Fruit fly (Drosophila melanogaster) whole organism, embryonic: ENCODE data around the gene klu.

Source experiments
- Antp ChIP-seq: fragments of 200-800 bp; sonication (Bioruptor generic); optimal IDR thresholded peaks from 3 replicates; lab custom pipeline; 2016; ENCODE audit warnings: missing biosample characterization, missing genetic modification characterization
- Asciz ChIP-seq: fragments of 200-800 bp; sonication (Bioruptor generic); optimal IDR thresholded peaks from 2 replicates; lab custom pipeline; 2017; ENCODE audit warnings: missing biosample characterization, mild to moderate bottlenecking, missing genetic modification characterization, missing genetic modification reagents
- Atf-2 ChIP-seq: fragments of 200-800 bp; sonication (Bioruptor generic); optimal IDR thresholded peaks from 2 replicates; lab custom pipeline; 2016; ENCODE audit warnings: missing biosample characterization, missing genetic modification characterization
- Atf3 ChIP-seq: fragments of 200-800 bp; sonication (Bioruptor generic); optimal IDR thresholded peaks from 3 replicates; lab custom pipeline; 2016; ENCODE audit warnings: missing biosample characterization, missing genetic modification characterization
- Atf6 ChIP-seq: fragments of 200-800 bp; sonication (Bioruptor generic); IDR thresholded peaks from 2 replicates; pipeline ENCODE4 v1.3.6; 2022; ENCODE audit warnings: missing biosample characterization, missing genetic modification characterization
- B-H2 ChIP-seq: fragments of 200-800 bp; sonication (Bioruptor generic); optimal IDR thresholded peaks from 2 replicates; lab custom pipeline; 2018; ENCODE audit warnings: missing biosample characterization, mild to moderate bottlenecking, missing genetic modification characterization
- CG11247 ChIP-seq: fragments of 200-800 bp; sonication (Bioruptor generic); IDR thresholded peaks from 2 replicates; pipeline ENCODE4 v1.3.6; 2022; ENCODE audit warnings: missing biosample characterization, missing genetic modification characterization
- CG14050 ChIP-seq: fragments of 200-800 bp; sonication (Bioruptor generic); IDR thresholded peaks from 3 replicates; pipeline ENCODE4 v1.3.6; 2022; ENCODE audit warnings: missing biosample characterization, missing genetic modification characterization
- CG14667 ChIP-seq: fragments of 200-800 bp; sonication (Bioruptor generic); IDR thresholded peaks from 2 replicates; pipeline ENCODE4 v1.3.6; 2022; ENCODE audit warnings: missing biosample characterization, missing genetic modification characterization
- CG14710 ChIP-seq: fragments of 200-800 bp; sonication (Bioruptor generic); optimal IDR thresholded peaks from 3 replicates; lab custom pipeline; 2019; ENCODE audit warnings: missing biosample characterization, mild to moderate bottlenecking, missing genetic modification characterization, moderate library complexity
- CG15073 ChIP-seq: fragments of 200-800 bp; sonication (Bioruptor generic); optimal IDR thresholded peaks from 2 replicates; lab custom pipeline; 2016; ENCODE audit warnings: missing biosample characterization, missing genetic modification characterization
- CG17359 ChIP-seq: fragments of 200-800 bp; sonication (Bioruptor generic); optimal IDR thresholded peaks from 3 replicates; lab custom pipeline; 2018; ENCODE audit warnings: missing biosample characterization, mild to moderate bottlenecking, missing genetic modification characterization, moderate library complexity
- CG3281 ChIP-seq: fragments of 200-800 bp; sonication (Bioruptor generic); optimal IDR thresholded peaks from 3 replicates; lab custom pipeline; 2017; ENCODE audit warnings: missing biosample characterization, mild to moderate bottlenecking, missing genetic modification characterization
- CG3847 ChIP-seq: fragments of 200-800 bp; sonication (Bioruptor generic); IDR thresholded peaks from 2 replicates; pipeline ENCODE4 v1.3.6; 2022; ENCODE audit warnings: missing biosample characterization, missing genetic modification characterization
- CG3995 ChIP-seq: fragments of 200-800 bp; sonication (Bioruptor generic); optimal IDR thresholded peaks from 3 replicates; lab custom pipeline; 2016; ENCODE audit warnings: missing biosample characterization, missing genetic modification characterization
- CG4730 ChIP-seq: fragments of 200-800 bp; sonication (Bioruptor generic); IDR thresholded peaks from 2 replicates; pipeline ENCODE4 v1.3.6; 2022; ENCODE audit warnings: missing biosample characterization, missing genetic modification characterization
- CG7357 ChIP-seq: fragments of 200-800 bp; sonication (Bioruptor generic); IDR thresholded peaks from 3 replicates; pipeline ENCODE4 v1.3.6; 2022; ENCODE audit warnings: missing biosample characterization, missing genetic modification characterization
- CG8290 ChIP-seq, 3 experiments: fragments of 200-800 bp; sonication (Bioruptor generic); optimal IDR thresholded peaks; 2 replicates each; lab custom pipeline; 2016 to 2019; ENCODE audit warnings: missing biosample characterization in 3 of 3, missing genetic modification characterization in 3 of 3, mild to moderate bottlenecking in 2 of 3, moderate library complexity in 1 of 3
- CG9727 ChIP-seq: fragments of 200-800 bp; sonication (Bioruptor generic); optimal IDR thresholded peaks from 3 replicates; lab custom pipeline; 2017; ENCODE audit warnings: missing biosample characterization, mild to moderate bottlenecking, missing genetic modification characterization
- Dip3 ChIP-seq: fragments of 200-800 bp; sonication (Bioruptor generic); optimal IDR thresholded peaks from 3 replicates; lab custom pipeline; 2016; ENCODE audit warnings: missing biosample characterization, missing genetic modification characterization
- Eip74EF ChIP-seq, 2 experiments: fragments of 200-800 bp in 1 of 2; fragments of >200 bp in 1 of 2; sonication (Bioruptor generic) in 1 of 2; optimal IDR thresholded peaks; 2 replicates each; lab custom pipeline; 2017 to 2019; ENCODE audit warnings: missing biosample characterization in 2 of 2, missing genetic modification characterization in 2 of 2, mild to moderate bottlenecking in 1 of 2, moderate library complexity in 1 of 2
- Gsc ChIP-seq: fragments of 200-800 bp; sonication (Bioruptor generic); IDR thresholded peaks from 2 replicates; pipeline ENCODE4 v1.3.6; 2022; ENCODE audit warnings: missing biosample characterization, missing genetic modification characterization
- H2.0 ChIP-seq: fragments of 200-800 bp; sonication (Bioruptor generic); IDR thresholded peaks from 2 replicates; pipeline ENCODE4 v1.3.6; 2022; ENCODE audit warnings: missing biosample characterization, missing genetic modification characterization
- Hmr ChIP-seq: fragments of 200-800 bp; sonication (Bioruptor generic); optimal IDR thresholded peaks from 3 replicates; lab custom pipeline; 2017; ENCODE audit warnings: mild to moderate bottlenecking, missing biosample characterization, missing genetic modification reagents, missing genetic modification characterization
- Hr78 ChIP-seq, 2 experiments: fragments of 200-800 bp in 1 of 2; fragments of >200 bp in 1 of 2; sonication (Bioruptor generic) in 1 of 2; optimal IDR thresholded peaks; 2 replicates each; lab custom pipeline; 2017 to 2019; ENCODE audit warnings: missing biosample characterization in 2 of 2, missing genetic modification characterization in 2 of 2, mild to moderate bottlenecking in 1 of 2, moderate library complexity in 1 of 2
- Med ChIP-seq: fragments of 200-800 bp; sonication (Bioruptor generic); peaks from one replicate; lab custom pipeline; 2016; ENCODE audit warnings: missing biosample characterization, missing genetic modification characterization, mild to moderate bottlenecking, inconsistent platforms, moderate library complexity
- NK7.1 ChIP-seq: fragments of 200-800 bp; sonication (Bioruptor generic); optimal IDR thresholded peaks from 3 replicates; lab custom pipeline; 2016; ENCODE audit warnings: missing biosample characterization, missing genetic modification characterization
- Optix ChIP-seq: fragments of 200-800 bp; sonication (Bioruptor generic); IDR thresholded peaks from 3 replicates; pipeline ENCODE4 v1.3.6; 2022; ENCODE audit warnings: missing biosample characterization, missing genetic modification characterization
- Pdp1 ChIP-seq, 2 experiments: fragments of 200-800 bp; sonication (Bioruptor generic); optimal IDR thresholded peaks; 3 replicates each; lab custom pipeline; 2016; ENCODE audit warnings: missing biosample characterization in 2 of 2, missing genetic modification characterization in 2 of 2, mild to moderate bottlenecking in 1 of 2, moderate library complexity in 1 of 2
- Rx ChIP-seq: fragments of 200-800 bp; sonication (Bioruptor generic); IDR thresholded peaks from 2 replicates; pipeline ENCODE4 v1.3.6; 2022; ENCODE audit warnings: missing biosample characterization, missing genetic modification characterization
- Six4 ChIP-seq: fragments of 200-800 bp; sonication (Bioruptor generic); optimal IDR thresholded peaks from 2 replicates; lab custom pipeline; 2016; ENCODE audit warnings: missing biosample characterization, missing genetic modification characterization
- YL-1 ChIP-seq: fragments of 200-800 bp; sonication (Bioruptor generic); optimal IDR thresholded peaks from 3 replicates; lab custom pipeline; 2017; ENCODE audit warnings: missing biosample characterization, mild to moderate bottlenecking, missing genetic modification characterization
- amos ChIP-seq: fragments of 200-800 bp; sonication (Bioruptor generic); IDR thresholded peaks from 2 replicates; pipeline ENCODE4 v1.3.6; 2022; ENCODE audit warnings: missing biosample characterization, missing genetic modification characterization; ENCODE audit not compliant: partially characterized antibody
- br ChIP-seq: fragments of >200 bp; optimal IDR thresholded peaks from 2 replicates; lab custom pipeline; 2017
- chn ChIP-seq: fragments of 200-800 bp; sonication (Bioruptor generic); optimal IDR thresholded peaks from 2 replicates; lab custom pipeline; 2016; ENCODE audit warnings: missing biosample characterization, missing genetic modification characterization
- dan ChIP-seq: fragments of 200-800 bp; sonication (Bioruptor generic); IDR thresholded peaks from 2 replicates; pipeline ENCODE4 v1.3.6; 2022; ENCODE audit warnings: missing biosample characterization, missing genetic modification characterization
- fd3F ChIP-seq: fragments of 200-800 bp; sonication (Bioruptor generic); optimal IDR thresholded peaks from 2 replicates; lab custom pipeline; 2018; ENCODE audit warnings: missing biosample characterization, mild to moderate bottlenecking, missing genetic modification characterization, moderate library complexity
- gem ChIP-seq: fragments of 200-800 bp; sonication (Bioruptor generic); optimal IDR thresholded peaks from 2 replicates; lab custom pipeline; 2019; ENCODE audit warnings: missing biosample characterization, mild to moderate bottlenecking, missing genetic modification characterization, moderate library complexity
- grn ChIP-seq: fragments of 200-800 bp; sonication (Bioruptor generic); optimal IDR thresholded peaks from 3 replicates; lab custom pipeline; 2017; ENCODE audit warnings: missing biosample characterization, missing genetic modification characterization
- her ChIP-seq: fragments of 200-800 bp; sonication (Bioruptor generic); optimal IDR thresholded peaks from 2 replicates; lab custom pipeline; 2016; ENCODE audit warnings: missing biosample characterization, missing genetic modification characterization
- knrl ChIP-seq: fragments of 200-800 bp; sonication (Bioruptor generic); IDR thresholded peaks from 3 replicates; pipeline ENCODE4 v1.3.6; 2022; ENCODE audit warnings: missing biosample characterization, missing genetic modification characterization; ENCODE audit not compliant: partially characterized antibody
- lab ChIP-seq: fragments of 200-800 bp; sonication (Bioruptor generic); optimal IDR thresholded peaks from 3 replicates; lab custom pipeline; 2017; ENCODE audit warnings: missing biosample characterization, missing genetic modification characterization, mild to moderate bottlenecking, moderate library complexity, missing genetic modification reagents
- mld ChIP-seq: fragments of 200-800 bp; sonication (Bioruptor generic); IDR thresholded peaks from 3 replicates; pipeline ENCODE4 v1.3.6; 2022; ENCODE audit warnings: missing biosample characterization, missing genetic modification characterization; ENCODE audit not compliant: partially characterized antibody
- nerfin-2 ChIP-seq: fragments of 200-800 bp; sonication (Bioruptor generic); IDR thresholded peaks from 2 replicates; pipeline ENCODE4 v1.3.6; 2022; ENCODE audit warnings: missing biosample characterization, missing genetic modification characterization; ENCODE audit not compliant: partially characterized antibody
- otp ChIP-seq: fragments of 200-800 bp; sonication (Bioruptor generic); IDR thresholded peaks from 3 replicates; pipeline ENCODE4, ENCODE4 v1.3.6; 2022; ENCODE audit warnings: missing biosample characterization, missing genetic modification characterization
- pfk ChIP-seq: fragments of 200-800 bp; sonication (Bioruptor generic); optimal IDR thresholded peaks from 2 replicates; lab custom pipeline; 2018; ENCODE audit warnings: missing biosample characterization, mild to moderate bottlenecking, missing genetic modification characterization, moderate library complexity
- ranshi ChIP-seq: fragments of 200-800 bp; sonication (Bioruptor generic); IDR thresholded peaks from 2 replicates; pipeline ENCODE4 v1.3.6; 2022; ENCODE audit warnings: missing biosample characterization, missing genetic modification characterization
- row ChIP-seq: fragments of 200-800 bp; sonication (Bioruptor generic); IDR thresholded peaks from 3 replicates; pipeline ENCODE4 v1.3.6; 2022; ENCODE audit warnings: missing biosample characterization, missing genetic modification characterization
- tin ChIP-seq: fragments of 200-800 bp; sonication (Bioruptor generic); optimal IDR thresholded peaks from 3 replicates; lab custom pipeline; 2016; ENCODE audit warnings: missing biosample characterization, missing genetic modification characterization
- vnd ChIP-seq: fragments of 200-800 bp; sonication (Bioruptor generic); IDR thresholded peaks from 3 replicates; pipeline ENCODE4 v1.3.6; 2022; ENCODE audit warnings: missing biosample characterization, missing genetic modification characterization; ENCODE audit not compliant: partially characterized antibody

Gene klu

DNA sequence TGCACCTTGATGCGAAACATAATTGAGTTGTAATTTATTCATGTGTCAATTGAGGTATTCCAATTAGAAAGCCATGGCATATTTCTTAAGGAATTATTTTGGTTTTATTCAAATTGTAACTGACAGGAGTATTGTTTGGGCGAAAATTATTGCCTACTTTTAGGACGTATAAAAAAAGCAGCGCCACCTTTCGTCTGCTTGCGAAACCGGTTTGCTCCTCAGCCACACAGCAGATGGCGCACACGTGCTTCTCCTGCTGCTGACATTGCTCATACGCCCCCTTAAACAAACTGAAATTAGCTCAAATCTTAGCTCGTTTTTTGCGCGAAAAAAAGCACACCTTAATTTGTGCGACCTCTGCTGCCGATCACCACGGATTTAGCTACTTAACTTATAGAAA lies 38.9 kb upstream of the klu start (continued):
- TF ChIP-seq Atf-2 (GFP tag; lab: Kevin White, UChicago) = peak; percentile 79
- peak; percentile 66 for TF ChIP-seq lab (GFP tag; lab: Kevin White, UChicago)
- peak; percentile 72 for TF ChIP-seq CG14667
- no peak for TF ChIP-seq Hr78 (GFP tag; optimal IDR thresholded peaks at IDR 0.05; lab: Kevin White, UChicago)
- peak; percentile 67 for TF ChIP-seq Atf6 (GFP tag; lab: Robert Waterston, UW)
- TF ChIP-seq Antp (GFP tag; lab: Kevin White, UChicago) = peak; percentile 81
- TF ChIP-seq Rx (GFP tag; lab: Robert Waterston, UW) = peak; percentile 71
- peak; percentile 48 for TF ChIP-seq CG8290 (GFP tag; optimal IDR thresholded peaks at IDR 0.05; lab: Kevin White, UChicago)
- peak; percentile 28 to 92 for TF ChIP-seq CG8290 (tag; optimal IDR thresholded peaks at IDR 0.05; lab: Kevin White, UChicago)
- no peak for TF ChIP-seq Dip3 (GFP tag; lab: Kevin White, UChicago)
- TF ChIP-seq CG3995 (GFP tag; lab: Kevin White, UChicago) = no peak
- peak; percentile 98 for TF ChIP-seq Med (GFP tag; lab: Kevin White, UChicago)
- no peak for TF ChIP-seq br (lab: Kevin White, UChicago)
- TF ChIP-seq tin (GFP tag; lab: Kevin White, UChicago) = peak; percentile 83
- peak; percentile 73 for TF ChIP-seq Atf3 (GFP tag; lab: Kevin White, UChicago)
- peak; percentile 90 for TF ChIP-seq CG11247 (GFP tag; lab: Robert Waterston, UW)
- peak; percentile 53 for TF ChIP-seq NK7.1 (GFP tag; lab: Kevin White, UChicago)
- TF ChIP-seq Eip74EF (GFP tag; optimal IDR thresholded peaks at IDR 0.05; lab: Kevin White, UChicago) = no peak
- TF ChIP-seq mld (GFP tag; lab: Robert Waterston, UW) = no peak
- TF ChIP-seq CG15073 (GFP tag; lab: Kevin White, UChicago) = no peak
- peak; percentile 71 to 80 for TF ChIP-seq Pdp1 (GFP tag; optimal IDR thresholded peaks at IDR 0.05; lab: Kevin White, UChicago)
- peak; percentile 54 for TF ChIP-seq Six4 (GFP tag; lab: Kevin White, UChicago)
- TF ChIP-seq Hmr = peak; percentile 75
- peak; percentile 62 for TF ChIP-seq gem
- TF ChIP-seq CG14050 (GFP tag; lab: Robert Waterston, UW) = peak; percentile 49; the same call in 2 of the 3 replicates
- peak; percentile 12 for TF ChIP-seq YL-1 (GFP tag; lab: Kevin White, UChicago)
- peak; percentile 80 for TF ChIP-seq CG17359 (tag; lab: Kevin White, UChicago)
- peak; percentile 51 for TF ChIP-seq Asciz (GFP tag; lab: Kevin White, UChicago)
- TF ChIP-seq CG3281 (GFP tag; lab: Kevin White, UChicago) = peak; percentile 7
- peak; percentile 90 for TF ChIP-seq otp
- TF ChIP-seq chn (GFP tag; lab: Kevin White, UChicago) = peak; percentile 57
- peak; percentile 77; the same call in 1 of the 2 replicates for TF ChIP-seq CG3847 (GFP tag; lab: Robert Waterston, UW)
- TF ChIP-seq B-H2 (GFP tag; lab: Kevin White, UChicago) = peak; percentile 71
- peak; percentile 72 for TF ChIP-seq ranshi (GFP tag; lab: Robert Waterston, UW)
- TF ChIP-seq pfk (GFP tag; lab: Kevin White, UChicago) = peak; percentile 17
- TF ChIP-seq nerfin-2 = peak; percentile 38; the same call in 1 of the 2 replicates
- TF ChIP-seq CG4730 (GFP tag; lab: Robert Waterston, UW) = peak; percentile 52; the same call in 1 of the 2 replicates
- TF ChIP-seq Gsc = no peak
- peak; percentile 20; the same call in 1 of the 2 replicates for TF ChIP-seq amos (GFP tag; lab: Robert Waterston, UW)
- TF ChIP-seq CG14710 (tag; lab: Kevin White, UChicago) = peak; percentile 31
- TF ChIP-seq H2.0 (GFP tag; lab: Robert Waterston, UW) = peak; percentile 67
- no peak for TF ChIP-seq dan (GFP tag; lab: Robert Waterston, UW)
- peak; percentile 74 for TF ChIP-seq Optix
- peak; percentile 81 for TF ChIP-seq her (GFP tag; lab: Kevin White, UChicago)
- TF ChIP-seq vnd (GFP tag; lab: Robert Waterston, UW) = no peak
- TF ChIP-seq knrl = peak; percentile 32; the same call in 1 of the 3 replicates
- peak; percentile 33; the same call in 1 of the 3 replicates for TF ChIP-seq row (GFP tag; lab: Robert Waterston, UW)
- TF ChIP-seq CG7357 (GFP tag; lab: Robert Waterston, UW) = peak; percentile 57; the same call in 2 of the 3 replicates
- TF ChIP-seq grn = no peak
- TF ChIP-seq CG9727 (GFP tag; lab: Kevin White, UChicago) = peak; percentile 68
- peak; percentile 67 for TF ChIP-seq fd3F (GFP tag; lab: Kevin White, UChicago)
